Fruit fly (Drosophila melanogaster) whole organism, embryonic: ENCODE measurements around the gene CG10804.

ENCODE experiments used
- Abd-B ChIP-seq: fragments of 200-800 bp; sonication (Bioruptor generic); optimal IDR thresholded peaks from 2 replicates; lab custom pipeline; 2018; ENCODE audit warnings: missing biosample characterization, mild to moderate bottlenecking, missing genetic modification characterization, moderate library complexity
- CG1024 ChIP-seq: fragments of 200-800 bp; sonication (Bioruptor generic); IDR thresholded peaks from 2 replicates; pipeline ENCODE4 v1.3.6; 2022; ENCODE audit warnings: missing biosample characterization, missing genetic modification characterization
- CG10267 ChIP-seq: fragments of 200-800 bp; sonication (Bioruptor generic); optimal IDR thresholded peaks from 2 replicates; lab custom pipeline; 2018; ENCODE audit warnings: missing biosample characterization, mild to moderate bottlenecking, missing genetic modification characterization, moderate library complexity
- CG10543 ChIP-seq: fragments of 200-800 bp; sonication (Bioruptor generic); optimal IDR thresholded peaks from 3 replicates; lab custom pipeline; 2017; ENCODE audit warnings: missing biosample characterization, mild to moderate bottlenecking, missing genetic modification characterization, moderate library complexity
- CG11247 ChIP-seq: fragments of 200-800 bp; sonication (Bioruptor generic); IDR thresholded peaks from 2 replicates; pipeline ENCODE4 v1.3.6; 2022; ENCODE audit warnings: missing biosample characterization, missing genetic modification characterization
- CG11398 ChIP-seq: fragments of 200-800 bp; sonication (Bioruptor generic); optimal IDR thresholded peaks from 2 replicates; lab custom pipeline; 2016; ENCODE audit warnings: missing biosample characterization, missing genetic modification characterization
- CG12155 ChIP-seq: fragments of 200-800 bp; sonication (Bioruptor generic); optimal IDR thresholded peaks from 3 replicates; lab custom pipeline; 2016; ENCODE audit warnings: missing biosample characterization, missing genetic modification characterization
- CG17359 ChIP-seq: fragments of 200-800 bp; sonication (Bioruptor generic); optimal IDR thresholded peaks from 3 replicates; lab custom pipeline; 2018; ENCODE audit warnings: missing biosample characterization, mild to moderate bottlenecking, missing genetic modification characterization, moderate library complexity
- CG17385 ChIP-seq: fragments of 200-800 bp; sonication (Bioruptor generic); optimal IDR thresholded peaks from 3 replicates; lab custom pipeline; 2018; ENCODE audit warnings: missing biosample characterization, mild to moderate bottlenecking, missing genetic modification characterization
- CG17568 ChIP-seq: fragments of 200-800 bp; sonication (Bioruptor generic); optimal IDR thresholded peaks from 2 replicates; lab custom pipeline; 2018; ENCODE audit warnings: missing biosample characterization, mild to moderate bottlenecking, missing genetic modification characterization, moderate library complexity
- CG1792 ChIP-seq: fragments of 200-800 bp; sonication (Bioruptor generic); optimal IDR thresholded peaks from 2 replicates; lab custom pipeline; 2016; ENCODE audit warnings: missing biosample characterization, missing genetic modification characterization
- CG32532 ChIP-seq: fragments of 200-800 bp; sonication (Bioruptor generic); IDR thresholded peaks from 2 replicates; pipeline ENCODE4 v1.3.6; 2022; ENCODE audit warnings: missing biosample characterization, missing genetic modification characterization
- CG3281 ChIP-seq: fragments of 200-800 bp; sonication (Bioruptor generic); optimal IDR thresholded peaks from 3 replicates; lab custom pipeline; 2017; ENCODE audit warnings: missing biosample characterization, mild to moderate bottlenecking, missing genetic modification characterization
- CG3838 ChIP-seq: fragments of 200-800 bp; sonication (Bioruptor generic); optimal IDR thresholded peaks from 3 replicates; lab custom pipeline; 2016; ENCODE audit warnings: missing biosample characterization, missing genetic modification characterization
- CG4730 ChIP-seq: fragments of 200-800 bp; sonication (Bioruptor generic); IDR thresholded peaks from 2 replicates; pipeline ENCODE4 v1.3.6; 2022; ENCODE audit warnings: missing biosample characterization, missing genetic modification characterization
- CG7786 ChIP-seq: fragments of 200-800 bp; sonication (Bioruptor generic); optimal IDR thresholded peaks from 2 replicates; lab custom pipeline; 2016; ENCODE audit warnings: missing biosample characterization, missing genetic modification characterization
- CG7839 ChIP-seq: fragments of 200-800 bp; sonication (Bioruptor generic); optimal IDR thresholded peaks from 3 replicates; lab custom pipeline; 2018; ENCODE audit warnings: missing biosample characterization, mild to moderate bottlenecking, missing genetic modification characterization, moderate library complexity
- CG8281 ChIP-seq: fragments of 200-800 bp; sonication (Bioruptor generic); optimal IDR thresholded peaks from 2 replicates; lab custom pipeline; 2018; ENCODE audit warnings: missing biosample characterization, mild to moderate bottlenecking, missing genetic modification characterization, moderate library complexity
- CG8924 ChIP-seq: fragments of 200-800 bp; optimal IDR thresholded peaks from 3 replicates; lab custom pipeline; 2019; ENCODE audit warnings: missing biosample characterization, mild to moderate bottlenecking, missing genetic modification characterization, moderate library complexity
- CG8944 ChIP-seq: fragments of 200-800 bp; sonication (Bioruptor generic); optimal IDR thresholded peaks from 3 replicates; lab custom pipeline; 2016; ENCODE audit warnings: missing biosample characterization, missing genetic modification characterization
- CG9797 ChIP-seq: fragments of 200-800 bp; sonication (Bioruptor generic); optimal IDR thresholded peaks from 3 replicates; lab custom pipeline; 2018; ENCODE audit warnings: missing biosample characterization, mild to moderate bottlenecking, missing genetic modification characterization
- CTCF ChIP-seq: fragments of 200-800 bp; sonication (Bioruptor generic); optimal IDR thresholded peaks from 2 replicates; lab custom pipeline; 2017; ENCODE audit warnings: missing biosample characterization, mild to moderate bottlenecking, missing genetic modification characterization, moderate library complexity
- Dek ChIP-seq: fragments of 200-800 bp; sonication (Bioruptor generic); optimal IDR thresholded peaks from 3 replicates; lab custom pipeline; 2019; ENCODE audit warnings: missing biosample characterization, mild to moderate bottlenecking, missing genetic modification characterization, moderate library complexity
- Doc3 ChIP-seq: fragments of 200-800 bp; sonication (Bioruptor generic); IDR thresholded peaks from 3 replicates; pipeline ENCODE4 v1.3.6; 2022; ENCODE audit warnings: missing biosample characterization, missing genetic modification characterization; ENCODE audit not compliant: partially characterized antibody
- Fer2 ChIP-seq: fragments of 200-800 bp; sonication (Bioruptor generic); optimal IDR thresholded peaks from 2 replicates; lab custom pipeline; 2018; ENCODE audit warnings: missing biosample characterization, mild to moderate bottlenecking, missing genetic modification characterization, moderate library complexity
- Fer3 ChIP-seq: fragments of 200-800 bp; sonication (Bioruptor generic); optimal IDR thresholded peaks from 2 replicates; lab custom pipeline; 2018; ENCODE audit warnings: missing biosample characterization, mild to moderate bottlenecking, missing genetic modification characterization, moderate library complexity
- HLH3B ChIP-seq: fragments of 200-800 bp; sonication (Bioruptor generic); IDR thresholded peaks from 2 replicates; pipeline ENCODE4 v1.3.6; 2022; ENCODE audit warnings: missing biosample characterization, missing genetic modification characterization
- Hand ChIP-seq: fragments of 200-800 bp; sonication (Bioruptor generic); optimal IDR thresholded peaks from 2 replicates; lab custom pipeline; 2017; ENCODE audit warnings: mild to moderate bottlenecking, missing biosample characterization, missing genetic modification reagents, missing genetic modification characterization
- MESR4 ChIP-seq: fragments of 200-800 bp; sonication (Bioruptor generic); optimal IDR thresholded peaks from 2 replicates; lab custom pipeline; 2018; ENCODE audit warnings: missing biosample characterization, mild to moderate bottlenecking, missing genetic modification characterization, moderate library complexity
- Med ChIP-seq: fragments of 200-800 bp; sonication (Bioruptor generic); peaks from one replicate; lab custom pipeline; 2016; ENCODE audit warnings: missing biosample characterization, missing genetic modification characterization, mild to moderate bottlenecking, inconsistent platforms, moderate library complexity
- NK7.1 ChIP-seq: fragments of 200-800 bp; sonication (Bioruptor generic); optimal IDR thresholded peaks from 3 replicates; lab custom pipeline; 2016; ENCODE audit warnings: missing biosample characterization, missing genetic modification characterization
- Scr ChIP-seq: fragments of 200-800 bp; sonication (Bioruptor generic); IDR thresholded peaks from 2 replicates; pipeline ENCODE4 v1.3.6; 2022; ENCODE audit warnings: missing biosample characterization, missing genetic modification characterization; ENCODE audit not compliant: partially characterized antibody
- Ssrp ChIP-seq: fragments of 200-800 bp; sonication (Bioruptor generic); optimal IDR thresholded peaks from 2 replicates; lab custom pipeline; 2018; ENCODE audit warnings: missing biosample characterization, mild to moderate bottlenecking, missing genetic modification characterization, moderate library complexity
- TFAM ChIP-seq: fragments of 200-800 bp; sonication (Bioruptor generic); optimal IDR thresholded peaks from 2 replicates; lab custom pipeline; 2017; ENCODE audit warnings: missing biosample characterization, missing genetic modification characterization, inconsistent platforms
- Tbp ChIP-seq: fragments of >200 bp; optimal IDR thresholded peaks from 2 replicates; lab custom pipeline; 2018; ENCODE audit warnings: missing biosample characterization, missing genetic modification characterization
- Xrp1 ChIP-seq: fragments of 200-800 bp; sonication (Bioruptor generic); IDR thresholded peaks from 2 replicates; pipeline ENCODE4 v1.3.6; 2022; ENCODE audit warnings: missing biosample characterization, missing genetic modification characterization
- ab ChIP-seq: fragments of 200-800 bp; sonication (Bioruptor generic); optimal IDR thresholded peaks from 2 replicates; lab custom pipeline; 2016; ENCODE audit warnings: missing biosample characterization, missing genetic modification characterization
- dysf ChIP-seq: fragments of 200-800 bp; sonication (Bioruptor generic); IDR thresholded peaks from 3 replicates; pipeline ENCODE4 v1.3.6; 2022; ENCODE audit warnings: missing biosample characterization, missing genetic modification characterization
- fd64A ChIP-seq: fragments of 200-800 bp; sonication (Bioruptor generic); optimal IDR thresholded peaks from 3 replicates; lab custom pipeline; 2018; ENCODE audit warnings: missing biosample characterization, mild to moderate bottlenecking, missing genetic modification characterization
- gsb-n ChIP-seq: fragments of 200-800 bp; sonication (Bioruptor generic); optimal IDR thresholded peaks from 3 replicates; lab custom pipeline; 2018; ENCODE audit warnings: missing biosample characterization, mild to moderate bottlenecking, missing genetic modification characterization
- ham ChIP-seq: fragments of 200-800 bp; sonication (Bioruptor generic); IDR thresholded peaks from 2 replicates; pipeline ENCODE4 v1.3.6; 2022; ENCODE audit warnings: missing biosample characterization, missing genetic modification characterization
- hth ChIP-seq: fragments of >200 bp; optimal IDR thresholded peaks from 2 replicates; lab custom pipeline; 2017; ENCODE audit warnings: inconsistent platforms
- kah ChIP-seq: fragments of 200-800 bp; sonication (Bioruptor generic); optimal IDR thresholded peaks from 2 replicates; lab custom pipeline; 2018; ENCODE audit warnings: missing biosample characterization, mild to moderate bottlenecking, missing genetic modification characterization
- lilli ChIP-seq: fragments of 200-800 bp; sonication (Bioruptor generic); optimal IDR thresholded peaks from 3 replicates; lab custom pipeline; 2016; ENCODE audit warnings: missing biosample characterization, missing genetic modification characterization
- nerfin-1 ChIP-seq: fragments of 200-800 bp; sonication (Bioruptor generic); optimal IDR thresholded peaks from 3 replicates; lab custom pipeline; 2019; ENCODE audit warnings: missing biosample characterization, mild to moderate bottlenecking, missing genetic modification characterization, moderate library complexity
- onecut ChIP-seq: fragments of 200-800 bp; sonication (Bioruptor generic); IDR thresholded peaks from 2 replicates; pipeline ENCODE4 v1.3.6; 2022; ENCODE audit warnings: missing biosample characterization, missing genetic modification characterization
- pb ChIP-seq: fragments of 200-800 bp; sonication (Bioruptor generic); optimal IDR thresholded peaks from 3 replicates; lab custom pipeline; 2016; ENCODE audit warnings: missing biosample characterization, missing genetic modification characterization
- ssp ChIP-seq: fragments of 200-800 bp; sonication (Bioruptor generic); IDR thresholded peaks from 2 replicates; pipeline ENCODE4 v1.3.6; 2022; ENCODE audit warnings: missing biosample characterization, missing genetic modification characterization
- tna ChIP-seq: fragments of 200-800 bp; sonication (Bioruptor generic); IDR thresholded peaks from 2 replicates; pipeline ENCODE4 v1.3.6; 2022; ENCODE audit warnings: missing biosample characterization, missing genetic modification characterization; ENCODE audit not compliant: partially characterized antibody
- trh ChIP-seq: fragments of 200-800 bp; sonication (Bioruptor generic); optimal IDR thresholded peaks from 2 replicates; lab custom pipeline; 2016; ENCODE audit warnings: missing biosample characterization, missing genetic modification characterization
- z ChIP-seq: fragments of 200-800 bp; sonication (Bioruptor generic); IDR thresholded peaks from 3 replicates; pipeline ENCODE4 v1.3.6; 2022; ENCODE audit warnings: missing biosample characterization, missing genetic modification characterization
- zen ChIP-seq: fragments of 200-800 bp; sonication (Bioruptor generic); optimal IDR thresholded peaks from 3 replicates; lab custom pipeline; 2018; ENCODE audit warnings: missing biosample characterization, mild to moderate bottlenecking, missing genetic modification characterization, moderate library complexity

Gene CG10804

DNA sequence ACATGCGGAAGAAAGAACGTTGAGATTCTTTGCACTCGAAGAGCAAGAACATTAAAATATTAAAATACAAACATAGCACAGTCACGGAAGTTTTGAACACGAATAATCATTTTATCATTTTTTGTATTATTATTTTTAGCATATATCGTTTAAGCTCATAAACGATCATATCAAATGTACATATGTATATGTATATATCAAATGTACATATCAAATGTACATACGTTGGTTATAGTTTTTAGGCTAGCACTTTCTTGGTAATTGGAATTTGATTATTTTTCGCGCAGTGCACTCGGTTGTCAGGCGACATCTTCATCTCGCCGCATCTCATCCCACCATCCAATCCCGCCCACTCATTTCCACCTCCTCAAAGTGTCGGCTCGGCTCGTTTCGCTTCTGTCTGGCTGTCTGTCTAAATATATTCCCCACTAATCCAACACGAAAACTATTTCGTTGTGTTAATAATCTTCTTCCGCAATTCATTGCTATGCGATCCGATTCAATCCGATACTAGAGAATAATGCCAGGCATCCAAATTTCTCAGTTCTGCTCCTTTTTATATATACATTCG lies 26.6 kb downstream of the CG10804 start (continued):
- TF ChIP-seq tna (GFP tag; lab: Robert Waterston, UW) (no peak), CG7839 (tag; lab: Kevin White, UChicago) (peak; percentile 70), ham (GFP tag; lab: Robert Waterston, UW) (no peak), TFAM (GFP tag; lab: Kevin White, UChicago) (no peak), CG8281 (peak; percentile 11), nerfin-1 (peak; percentile 49), CG4730 (GFP tag; lab: Robert Waterston, UW) (no peak), zen (tag; lab: Kevin White, UChicago) (no peak), CG17359 (peak; percentile 51), Doc3 (GFP tag; lab: Robert Waterston, UW) (no peak), Abd-B (GFP tag; lab: Kevin White, UChicago) (no peak), fd64A (GFP tag; lab: Kevin White, UChicago) (no peak), CTCF (GFP tag; lab: Kevin White, UChicago) (no peak), MESR4 (GFP tag; lab: Kevin White, UChicago) (no peak), NK7.1 (GFP tag; lab: Kevin White, UChicago) (no peak), Xrp1 (GFP tag; lab: Robert Waterston, UW) (peak; percentile 29; the same call in 1 of the 2 replicates), Tbp (GFP tag; lab: Kevin White, UChicago) (no peak), Med (no peak), onecut (GFP tag; lab: Robert Waterston, UW) (no peak), CG3838 (GFP tag; lab: Kevin White, UChicago) (no peak), CG12155 (peak; percentile 17), CG1024 (GFP tag; lab: Robert Waterston, UW) (no peak), CG8944 (no peak), gsb-n (tag; lab: Kevin White, UChicago) (peak; percentile 45), CG32532 (GFP tag; lab: Robert Waterston, UW) (peak; percentile 41), CG11247 (no peak), hth (lab: Kevin White, UChicago) (no peak), CG10267 (tag; lab: Kevin White, UChicago) (peak; percentile 36), lilli (GFP tag; lab: Kevin White, UChicago) (peak; percentile 6), Hand (GFP tag; lab: Kevin White, UChicago) (no peak), z (no peak), CG3281 (GFP tag; lab: Kevin White, UChicago) (peak; percentile 20), CG1792 (GFP tag; lab: Kevin White, UChicago) (no peak), CG10543 (peak; percentile 18), CG7786 (GFP tag; lab: Kevin White, UChicago) (no peak), Dek (no peak), pb (no peak), HLH3B (0 out of 2 replicates have a peak, but pooled peaks have one; percentile 19), CG8924 (tag; lab: Kevin White, UChicago) (peak; percentile 58), Scr (GFP tag; lab: Robert Waterston, UW) (no peak), CG11398 (no peak), Ssrp (tag; lab: Kevin White, UChicago) (peak; percentile 65), ab (GFP tag; lab: Kevin White, UChicago) (no peak), CG17385 (GFP tag; lab: Kevin White, UChicago) (peak; percentile 27), trh (no peak), kah (GFP tag; lab: Kevin White, UChicago) (peak; percentile 0), Fer2 (tag; lab: Kevin White, UChicago) (no peak), dysf (GFP tag; lab: Robert Waterston, UW) (peak; percentile 63; the same call in 2 of the 3 replicates), Fer3 (tag; lab: Kevin White, UChicago) (peak; percentile 15), ssp (GFP tag; lab: Robert Waterston, UW) (no peak), CG9797 (GFP tag; lab: Kevin White, UChicago) (no peak), CG17568 (GFP tag; lab: Kevin White, UChicago) (no peak)
